Fruit fly (Drosophila melanogaster) whole organism, adult: ENCODE measurements around the gene rau.

ENCODE experiments used
- CG12768 ChIP-seq: fragments of 200-800 bp; sonication (Bioruptor generic); optimal IDR thresholded peaks from 2 replicates; lab custom pipeline; 2017; ENCODE audit warnings: missing biosample characterization, missing genetic modification characterization, mild to moderate bottlenecking, moderate library complexity, missing genetic modification reagents
- CG1620 ChIP-seq: fragments of 200-800 bp; sonication (Bioruptor generic); optimal IDR thresholded peaks from 2 replicates; lab custom pipeline; 2016; ENCODE audit warnings: missing biosample characterization, missing genetic modification characterization
- CG33017 ChIP-seq: fragments of 200-800 bp; sonication (Bioruptor generic); optimal IDR thresholded peaks from 2 replicates; lab custom pipeline; 2018; ENCODE audit warnings: missing biosample characterization, mild to moderate bottlenecking, missing genetic modification characterization, moderate library complexity
- CG7045 ChIP-seq: fragments of 200-800 bp; sonication (Bioruptor generic); optimal IDR thresholded peaks from 2 replicates; lab custom pipeline; 2017; ENCODE audit warnings: missing biosample characterization, mild to moderate bottlenecking, missing genetic modification characterization
- Crg-1 ChIP-seq: fragments of 200-800 bp; sonication (Bioruptor generic); optimal IDR thresholded peaks from 2 replicates; lab custom pipeline; 2016; ENCODE audit warnings: missing biosample characterization, missing genetic modification characterization
- Hr96 ChIP-seq: fragments of 200-800 bp; sonication (Bioruptor generic); optimal IDR thresholded peaks from 2 replicates; lab custom pipeline; 2016; ENCODE audit warnings: missing biosample characterization, missing genetic modification characterization
- cic ChIP-seq: fragments of 200-800 bp; sonication (Bioruptor generic); optimal IDR thresholded peaks from 2 replicates; lab custom pipeline; 2017; ENCODE audit warnings: missing biosample characterization, mild to moderate bottlenecking, missing genetic modification characterization, moderate library complexity
- kay ChIP-seq: fragments of 200-800 bp; sonication (Bioruptor generic); peaks from one replicate; lab custom pipeline; 2016; ENCODE audit warnings: missing biosample characterization, missing genetic modification characterization, borderline replicate concordance
- ovo ChIP-seq: fragments of 200-800 bp; sonication (Bioruptor generic); optimal IDR thresholded peaks from 2 replicates; lab custom pipeline; 2016; ENCODE audit warnings: missing biosample characterization, missing genetic modification characterization
- tj ChIP-seq: fragments of 200-800 bp; sonication (Bioruptor generic); optimal IDR thresholded peaks from 3 replicates; lab custom pipeline; 2017; ENCODE audit warnings: missing biosample characterization, mild to moderate bottlenecking, missing genetic modification characterization, moderate library complexity
- toe ChIP-seq: fragments of 200-800 bp; sonication (Bioruptor generic); optimal IDR thresholded peaks from 2 replicates; lab custom pipeline; 2016; ENCODE audit warnings: missing biosample characterization, missing genetic modification characterization

- TF ChIP-seq Hr96 (no peak), Crg-1 (GFP tag; lab: Kevin White, UChicago) (no peak), kay (GFP tag; lab: Kevin White, UChicago) (no peak), CG12768 (no peak), CG33017 (tag; lab: Kevin White, UChicago) (no peak), CG1620 (no peak), CG7045 (no peak), cic (GFP tag; lab: Kevin White, UChicago) (no peak), tj (no peak), ovo (GFP tag; lab: Kevin White, UChicago) (no peak), toe (GFP tag; lab: Kevin White, UChicago) (no peak)
Measured at dm6 chr2L:5886955-5887354, 7.7 kb upstream of the rau start.
